Worm (Caenorhabditis elegans) whole organism, young adult: ENCODE results near the gene mdt-10.

ENCODE experiments used
- B0019.2 ChIP-seq: fragments of 200-800 bp; sonication (Bioruptor generic); conservative IDR thresholded peaks from 2 replicates; pipeline ENCODE4 v1.3.6; 2022; ENCODE audit warnings: missing genetic modification reagents, missing genetic modification characterization, missing compliant biosample characterization
- B0336.3 ChIP-seq: fragments of 200-800 bp; sonication (Bioruptor generic); IDR thresholded peaks from 2 replicates; pipeline ENCODE4 v1.3.6; 2022; ENCODE audit warnings: missing genetic modification characterization, missing compliant biosample characterization
- C06A6.2 ChIP-seq: fragments of 200-800 bp; sonication (Bioruptor generic); conservative IDR thresholded peaks from 2 replicates; pipeline ENCODE4 v1.3.6; 2022; ENCODE audit warnings: missing genetic modification characterization, missing compliant biosample characterization
- C17E4.6 ChIP-seq: fragments of 200-800 bp; sonication (Bioruptor generic); IDR thresholded peaks from 2 replicates; pipeline ENCODE4 v1.3.6; 2022; ENCODE audit warnings: missing genetic modification reagents, missing genetic modification characterization, missing compliant biosample characterization
- F49E8.2 ChIP-seq: sonication (generic microtip); optimal IDR thresholded peaks from 3 replicates; lab custom pipeline; 2017; ENCODE audit warnings: missing genetic modification characterization, mild to moderate bottlenecking, missing compliant biosample characterization, antibody characterized with exemption, moderate library complexity; ENCODE audit not compliant: insufficient read depth
- T07F8.4 ChIP-seq: sonication (generic microtip); optimal IDR thresholded peaks from 2 replicates; lab custom pipeline; 2016; ENCODE audit warnings: mild to moderate bottlenecking, missing genetic modification characterization, moderate library complexity, missing compliant biosample characterization
- Y56A3A.18 ChIP-seq: fragments of 200-800 bp; sonication (Bioruptor generic); IDR thresholded peaks from 2 replicates; pipeline ENCODE4 v1.3.6; 2022; ENCODE audit warnings: missing genetic modification reagents, missing genetic modification characterization, missing compliant biosample characterization
- ama-1 ChIP-seq, 3 experiments: fragments of 150-350 bp in 1 of 3; sonication (generic microtip) in 2 of 3; optimal IDR thresholded peaks; 2 replicates each; lab custom pipeline; 2014 to 2018; ENCODE audit warnings: missing biosample characterization in 2 of 3, missing genetic modification characterization in 2 of 3, missing genetic modification reagents in 2 of 3
- cebp-1 ChIP-seq, 2 experiments: fragments of 200-800 bp in 1 of 2; sonication (Bioruptor generic) in 1 of 2; sonication (generic microtip) in 1 of 2; IDR thresholded peaks in 1 of 2; optimal IDR thresholded peaks in 1 of 2; 2 replicates each; pipeline versions ENCODE4 v1.3.6 to Lab custom; 2017 to 2022; ENCODE audit warnings: missing compliant biosample characterization in 2 of 2, missing genetic modification characterization in 2 of 2, mild to moderate bottlenecking in 1 of 2, missing genetic modification reagents in 1 of 2, moderate library complexity in 1 of 2
- ceh-91 ChIP-seq: fragments of 200-800 bp; sonication (Bioruptor generic); IDR thresholded peaks from 2 replicates; pipeline ENCODE4 v1.3.6; 2022; ENCODE audit warnings: missing genetic modification reagents, missing genetic modification characterization, missing compliant biosample characterization
- efl-1 ChIP-seq: fragments of 150-350 bp; optimal IDR thresholded peaks from 2 replicates; lab custom pipeline; 2014; ENCODE audit warnings: missing biosample characterization, missing genetic modification reagents, missing genetic modification characterization
- egrh-3 ChIP-seq: fragments of 200-800 bp; sonication (Bioruptor generic); IDR thresholded peaks from 2 replicates; pipeline ENCODE4 v1.3.6; 2022; ENCODE audit warnings: missing genetic modification reagents, missing genetic modification characterization, missing compliant biosample characterization
- him-1 ChIP-seq: sonication (generic microtip); optimal IDR thresholded peaks from 2 replicates; lab custom pipeline; 2016; ENCODE audit warnings: missing genotype, missing genetic modification reagents, missing genetic modification characterization, missing compliant biosample characterization
- hlh-26 ChIP-seq: fragments of 200-800 bp; sonication (Bioruptor generic); conservative IDR thresholded peaks from 2 replicates; pipeline ENCODE4 v1.3.6; 2022; ENCODE audit warnings: missing genetic modification reagents, missing genetic modification characterization, missing compliant biosample characterization
- nfyb-1 ChIP-seq: fragments of 200-800 bp; sonication (Bioruptor generic); IDR thresholded peaks from 2 replicates; pipeline ENCODE4 v1.3.6; 2022; ENCODE audit warnings: missing genetic modification reagents, missing genetic modification characterization, missing compliant biosample characterization
- nhr-120 ChIP-seq: fragments of 200-800 bp; sonication (Bioruptor generic); IDR thresholded peaks from 2 replicates; pipeline ENCODE4 v1.3.6; 2022; ENCODE audit warnings: missing genetic modification characterization, missing compliant biosample characterization
- ztf-28 ChIP-seq: fragments of 200-800 bp; sonication (Bioruptor generic); IDR thresholded peaks from 2 replicates; pipeline ENCODE4 v1.3.6; 2022; ENCODE audit warnings: missing genetic modification reagents, missing genetic modification characterization, missing compliant biosample characterization

Gene mdt-10

ce11 chrII:7808153-7808552 is 46.7 kb downstream of the mdt-10 start:
- TF ChIP-seq ztf-28 (GFP tag; lab: Robert Waterston, UW) (no peak), hlh-26 (GFP tag; lab: Robert Waterston, UW) (no peak), nfyb-1 (no peak), B0336.3 (GFP tag; lab: Robert Waterston, UW) (no peak), T07F8.4 (no peak), cebp-1 (GFP tag; IDR thresholded peaks at IDR 0.05; lab: Robert Waterston, UW) (no peak), cebp-1 (tag; optimal IDR thresholded peaks at IDR 0.05; lab: Kevin White, UChicago) (no peak), C06A6.2 (GFP tag; lab: Robert Waterston, UW) (no peak), nhr-120 (GFP tag; lab: Robert Waterston, UW) (no peak), B0019.2 (GFP tag; lab: Robert Waterston, UW) (no peak)

- TF ChIP-seq ceh-91 (GFP tag; lab: Robert Waterston, UW) (no peak), efl-1 (GFP tag; lab: Kevin White, UChicago) (peak; percentile 77)
- TF ChIP-seq, all 124 proteins: peak for 1
Measured at ce11 chrII:7806872-7807271, 48.0 kb downstream of the mdt-10 start.

ce11 chrII:7806054-7806453 is 48.8 kb downstream of the mdt-10 start:
- no peak for TF ChIP-seq F49E8.2 (tag; lab: Kevin White, UChicago)
- no peak for TF ChIP-seq him-1 (tag; lab: Kevin White, UChicago)
- TF ChIP-seq C17E4.6 (GFP tag; lab: Robert Waterston, UW) = no peak
- TF ChIP-seq egrh-3 (GFP tag; lab: Robert Waterston, UW) = no peak
- TF ChIP-seq Y56A3A.18 (GFP tag; lab: Robert Waterston, UW) = no peak
- TF ChIP-seq ama-1 (optimal IDR thresholded peaks at IDR 0.05; lab: Kevin White, UChicago) = no peak
- no peak for TF ChIP-seq ama-1 (GFP tag; optimal IDR thresholded peaks at IDR 0.05; lab: Kevin White, UChicago)
